Fruit fly (Drosophila melanogaster): ENCODE results near the gene CG33965.

The CG33965 gene

dm6 chr3L:1264998-1265397, 32.3 kb downstream of the CG33965 start:
- peak; percentile 89 for TF ChIP-seq Eip78C (GFP tag)
- peak; percentile 53 for TF ChIP-seq Met (GFP tag; optimal IDR thresholded peaks at IDR 0.05)
- no peak for TF ChIP-seq dac (GFP tag; optimal IDR thresholded peaks at IDR 0.05)
- no peak for TF ChIP-seq Gug (GFP tag; IDR thresholded peaks at IDR 0.05)
- TF ChIP-seq CG10631 (GFP tag; optimal IDR thresholded peaks at IDR 0.05): peak; percentile 56
- no peak for TF ChIP-seq CG6276 (GFP tag; optimal IDR thresholded peaks at IDR 0.05)
- peak; percentile 37 for TF ChIP-seq CG3919 (GFP tag; optimal IDR thresholded peaks at IDR 0.05)
- TF ChIP-seq CG15336 (GFP tag; IDR thresholded peaks at IDR 0.05): no peak
- peak; percentile 17 for TF ChIP-seq CG6792 (GFP tag; optimal IDR thresholded peaks at IDR 0.05)
- peak; percentile 29 for TF ChIP-seq achi (GFP tag; optimal IDR thresholded peaks at IDR 0.05)
- peak; percentile 57 for TF ChIP-seq Smox (GFP tag; optimal IDR thresholded peaks at IDR 0.05)
- TF ChIP-seq OdsH (GFP tag; optimal IDR thresholded peaks at IDR 0.05): peak; percentile 44
- no peak for TF ChIP-seq eg (GFP tag; IDR thresholded peaks at IDR 0.05)
- TF ChIP-seq CG9139 (GFP tag; optimal IDR thresholded peaks at IDR 0.05): no peak
- TF ChIP-seq CG11294 (GFP tag; IDR thresholded peaks at IDR 0.05): no peak
- TF ChIP-seq Ets21C (GFP tag; optimal IDR thresholded peaks at IDR 0.05): peak; percentile 15
- TF ChIP-seq pdm3 (GFP tag; optimal IDR thresholded peaks at IDR 0.05): peak; percentile 36
- TF ChIP-seq fd85E (GFP tag; optimal IDR thresholded peaks at IDR 0.05): no peak
- TF ChIP-seq fd59A (GFP tag; optimal IDR thresholded peaks at IDR 0.05): no peak
- no peak for TF ChIP-seq CG8632 (GFP tag; optimal IDR thresholded peaks at IDR 0.05)
- TF ChIP-seq CG11902 (GFP tag; optimal IDR thresholded peaks at IDR 0.05): no peak
- TF ChIP-seq CG31627 (GFP tag; optimal IDR thresholded peaks at IDR 0.05): peak; percentile 40
- no peak for TF ChIP-seq CG16779 (tag; optimal IDR thresholded peaks at IDR 0.05)
- TF ChIP-seq CG3032 (tag; optimal IDR thresholded peaks at IDR 0.05): no peak
- no peak for TF ChIP-seq Blimp-1 (GFP tag; optimal IDR thresholded peaks at IDR 0.05)
- no peak for TF ChIP-seq Hr38 (GFP tag; optimal IDR thresholded peaks at IDR 0.05)
- TF ChIP-seq Ets96B (tag; optimal IDR thresholded peaks at IDR 0.05): no peak
- peak; percentile 40 for TF ChIP-seq Sox102F (GFP tag; optimal IDR thresholded peaks at IDR 0.05)
- TF ChIP-seq CG8319 (GFP tag; optimal IDR thresholded peaks at IDR 0.05): no peak
- TF ChIP-seq CG6854 (GFP tag; optimal IDR thresholded peaks at IDR 0.05): no peak
- TF ChIP-seq Hr39 (GFP tag; optimal IDR thresholded peaks at IDR 0.05): peak; percentile 45
- TF ChIP-seq CG1621 (tag; optimal IDR thresholded peaks at IDR 0.05): no peak
- TF ChIP-seq dsx (GFP tag; optimal IDR thresholded peaks at IDR 0.05; ENCODE audit: poor library complexity, severe bottlenecking): no peak
- TF ChIP-seq lz (GFP tag; optimal IDR thresholded peaks at IDR 0.05): peak; percentile 52
- no peak for TF ChIP-seq Lpt (GFP tag; optimal IDR thresholded peaks at IDR 0.05)
- TF ChIP-seq CG32006 (GFP tag; optimal IDR thresholded peaks at IDR 0.05): peak; percentile 32
- TF ChIP-seq Eip93F (GFP tag; optimal IDR thresholded peaks at IDR 0.05): no peak
- TF ChIP-seq CG10669 (GFP tag; optimal IDR thresholded peaks at IDR 0.05): no peak
- no peak for TF ChIP-seq CG4318 (GFP tag; optimal IDR thresholded peaks at IDR 0.05)
- no peak for TF ChIP-seq CG7368 (GFP tag; optimal IDR thresholded peaks at IDR 0.05)
- TF ChIP-seq topi (GFP tag; optimal IDR thresholded peaks at IDR 0.05): peak; percentile 72
- peak; percentile 56 for TF ChIP-seq Eip75B (GFP tag; optimal IDR thresholded peaks at IDR 0.05)
- TF ChIP-seq cyc (GFP tag; optimal IDR thresholded peaks at IDR 0.05): peak; percentile 27
- peak; percentile 1 for TF ChIP-seq Sox15 (GFP tag; optimal IDR thresholded peaks at IDR 0.05)
- TF ChIP-seq CG8119 (GFP tag; IDR thresholded peaks at IDR 0.05): no peak
- peak; percentile 7 for TF ChIP-seq vri (GFP tag; optimal IDR thresholded peaks at IDR 0.05)
- no peak for TF ChIP-seq net (GFP tag; optimal IDR thresholded peaks at IDR 0.05)
- TF ChIP-seq salr (GFP tag; optimal IDR thresholded peaks at IDR 0.05): peak in 1 of 2 experiments; percentile 5
- TF ChIP-seq CG6163 (GFP tag; IDR thresholded peaks at IDR 0.05): no peak
- peak; percentile 26 for TF ChIP-seq Sox14 (GFP tag; optimal IDR thresholded peaks at IDR 0.05)
- no peak for TF ChIP-seq Hr4 (GFP tag; optimal IDR thresholded peaks at IDR 0.05)
- TF ChIP-seq esn (GFP tag; optimal IDR thresholded peaks at IDR 0.05): peak; percentile 62
- no peak for TF ChIP-seq CG11762 (GFP tag; optimal IDR thresholded peaks at IDR 0.05; ENCODE audit: insufficient read depth)

Measured in whole organism, prepupa.